Worm (Caenorhabditis elegans) whole organism, L3 larva: ENCODE results near the gene M04G7.1.

Source experiments
- ama-1 ChIP-seq: fragments of 150-350 bp; optimal IDR thresholded peaks from 2 replicates; lab custom pipeline; 2018
- fkh-10 ChIP-seq: sonication (generic microtip); optimal IDR thresholded peaks from 2 replicates; lab custom pipeline; 2017; ENCODE audit warnings: missing biosample characterization, missing genetic modification reagents, missing genetic modification characterization
- fos-1 ChIP-seq: fragments of 150-350 bp; optimal IDR thresholded peaks from 2 replicates; lab custom pipeline; 2014; ENCODE audit warnings: missing biosample characterization, missing genetic modification characterization
- lin-39 ChIP-seq: fragments of 150-350 bp; optimal IDR thresholded peaks from 2 replicates; lab custom pipeline; 2018; ENCODE audit warnings: missing biosample characterization, missing genetic modification reagents, missing genetic modification characterization
- nhr-237 ChIP-seq: fragments of 150-350 bp; optimal IDR thresholded peaks from 2 replicates; lab custom pipeline; 2014; ENCODE audit warnings: missing biosample characterization, missing genetic modification characterization
- nhr-67 ChIP-seq: fragments of 150-350 bp; optimal IDR thresholded peaks from 2 replicates; lab custom pipeline; 2014; ENCODE audit warnings: missing biosample characterization, missing genetic modification characterization
- pqm-1 ChIP-seq: fragments of 150-350 bp; optimal IDR thresholded peaks from 2 replicates; lab custom pipeline; 2017; ENCODE audit warnings: missing biosample characterization, missing genetic modification characterization, inconsistent platforms
- snpc-4 ChIP-seq: fragments of 150-350 bp; optimal IDR thresholded peaks from 2 replicates; lab custom pipeline; 2014; ENCODE audit warnings: missing biosample characterization, missing genetic modification characterization
- ztf-11 ChIP-seq: fragments of 150-350 bp; optimal IDR thresholded peaks from 2 replicates; lab custom pipeline; 2014; ENCODE audit warnings: missing biosample characterization, missing genetic modification characterization

DNA sequence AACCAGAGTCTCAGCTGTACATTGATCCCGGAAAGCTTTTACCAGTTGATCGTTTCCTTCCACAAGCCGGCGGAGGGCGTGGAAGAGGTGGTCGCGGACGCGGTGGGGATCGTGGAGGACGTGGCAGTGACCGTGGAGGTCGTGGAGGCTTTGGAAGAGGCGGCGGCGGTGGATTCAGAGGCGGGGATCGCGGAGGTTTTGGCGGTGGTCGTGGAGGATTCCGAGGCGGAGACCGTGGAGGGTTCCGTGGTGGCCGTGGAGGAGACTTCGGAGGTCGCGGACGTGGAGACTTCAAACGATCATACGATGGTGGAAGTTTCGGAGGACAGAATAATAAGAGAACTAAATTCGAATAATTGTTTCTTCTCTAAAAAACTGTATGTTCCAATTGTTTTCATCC is 29.0 kb upstream of the M04G7.1 start:
- TF ChIP-seq snpc-4 (tag; lab: Kevin White, UChicago) (no peak), fkh-10 (no peak), nhr-67 (tag; lab: Kevin White, UChicago) (no peak), nhr-237 (no peak), fos-1 (tag; lab: Kevin White, UChicago) (no peak), lin-39 (no peak), ama-1 (lab: Kevin White, UChicago) (no peak), ztf-11 (tag; lab: Kevin White, UChicago) (no peak), pqm-1 (tag; lab: Kevin White, UChicago) (no peak)
